Worm (Caenorhabditis elegans): ENCODE measurements around the gene srx-44.
A peak's percentile ranks its signal among the peaks of the same experiment; 100 is the strongest.
"Not testable (repeated sequence)": the region's sequence is repeated elsewhere in the genome, so short reads cannot be mapped to it uniquely, and the experiment has no call there.

DNA sequence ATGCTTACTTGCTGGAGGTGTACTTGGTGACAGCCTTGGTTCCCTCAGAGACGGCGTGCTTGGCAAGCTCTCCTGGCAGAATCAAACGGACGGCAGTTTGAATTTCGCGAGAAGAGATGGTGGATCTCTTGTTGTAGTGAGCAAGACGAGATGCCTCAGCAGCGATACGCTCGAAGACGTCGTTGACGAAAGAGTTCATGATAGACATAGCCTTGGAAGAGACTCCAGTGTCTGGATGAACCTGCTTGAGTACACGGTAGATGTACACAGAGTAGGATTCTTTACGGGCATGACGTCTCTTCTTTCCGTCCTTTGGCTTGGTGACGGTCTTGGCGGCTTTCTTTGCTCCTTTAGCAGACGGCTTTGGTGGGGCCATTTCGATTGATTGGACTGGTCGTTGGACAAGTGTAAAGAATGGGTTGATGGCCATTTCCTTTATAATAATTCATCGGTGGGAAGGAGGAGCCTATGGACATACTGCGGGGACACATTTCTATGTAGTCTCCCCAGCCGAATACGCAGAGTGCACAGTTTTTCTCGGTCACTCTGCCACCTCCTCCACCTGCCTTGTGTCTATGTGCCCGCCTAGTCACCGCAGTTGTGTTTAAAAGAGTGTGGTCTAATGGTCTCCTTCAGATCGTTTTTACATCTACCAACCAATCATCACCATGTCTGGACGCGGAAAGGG is 20.1 kb downstream of the srx-44 start, which contains the start of the genes his-4 and his-3:
- not testable (repeated sequence) for TF ChIP-seq Y67H2A.10 (GFP tag; conservative IDR thresholded peaks at IDR 0.05); ccch-3 (GFP tag; optimal IDR thresholded peaks at IDR 0.05); F23B12.7 (tag; optimal IDR thresholded peaks at IDR 0.05; ENCODE audit: insufficient read depth); unc-62 (GFP tag; optimal IDR thresholded peaks at IDR 0.05); attf-5 (GFP tag; optimal IDR thresholded peaks at IDR 0.05); F57A8.1 (GFP tag; optimal IDR thresholded peaks at IDR 0.05); cebp-2 (GFP tag; IDR thresholded peaks at IDR 0.05); pha-4 (tag; optimal IDR thresholded peaks at IDR 0.05); efl-1 (GFP tag; optimal IDR thresholded peaks at IDR 0.05); lin-35 (GFP tag; optimal IDR thresholded peaks at IDR 0.05); ekl-4 (GFP tag; IDR thresholded peaks at IDR 0.05); let-607 (tag; optimal IDR thresholded peaks at IDR 0.05)
- TF ChIP-seq mcd-1 (GFP tag; IDR thresholded peaks at IDR 0.05): 0 out of 2 replicates have a peak, but pooled peaks have one; percentile 13
